Fruit fly (Drosophila melanogaster): ENCODE results near the gene Ctps.

Ctps gene

dm6 chr3L:15161549-15161948 is 63.8 kb downstream of the Ctps start, which contains the start of gene CG6878 (continued):
- TF ChIP-seq CG3407 (GFP tag; optimal IDR thresholded peaks at IDR 0.05), result peak; percentile 4
- TF ChIP-seq bbx (GFP tag; IDR thresholded peaks at IDR 0.05; ENCODE audit: partially characterized antibody), result peak; percentile 66; the same call in 1 of the 2 replicates
- TF ChIP-seq row (GFP tag; IDR thresholded peaks at IDR 0.05), result peak; percentile 34; the same call in 1 of the 3 replicates
- peak; percentile 94 for TF ChIP-seq cg (GFP tag; optimal IDR thresholded peaks at IDR 0.05)
- no peak for TF ChIP-seq CG1792 (GFP tag; optimal IDR thresholded peaks at IDR 0.05)
- no peak for TF ChIP-seq ham (GFP tag; IDR thresholded peaks at IDR 0.05)
- TF ChIP-seq cas (GFP tag; IDR thresholded peaks at IDR 0.05), result no peak
- TF ChIP-seq pzg (GFP tag; optimal IDR thresholded peaks at IDR 0.05), result peak; percentile 78
- TF ChIP-seq CG7556 (GFP tag; optimal IDR thresholded peaks at IDR 0.05), result no peak
- no peak for TF ChIP-seq Poxn (GFP tag; IDR thresholded peaks at IDR 0.05)
- no peak for TF ChIP-seq peb (GFP tag; IDR thresholded peaks at IDR 0.05)
- peak; percentile 24 for TF ChIP-seq gem (tag; optimal IDR thresholded peaks at IDR 0.05)
- TF ChIP-seq CG15479 (GFP tag; optimal IDR thresholded peaks at IDR 0.05), result no peak
- peak; percentile 24 for TF ChIP-seq Xbp1 (GFP tag; optimal IDR thresholded peaks at IDR 0.05)
- TF ChIP-seq CkIIα-i1 (GFP tag; IDR thresholded peaks at IDR 0.05), result no peak
- TF ChIP-seq fu2 (GFP tag; optimal IDR thresholded peaks at IDR 0.05), result no peak
- no peak for TF ChIP-seq pum (GFP tag; optimal IDR thresholded peaks at IDR 0.05)
- no peak for TF ChIP-seq CG12219 (GFP tag; optimal IDR thresholded peaks at IDR 0.05)
- TF ChIP-seq CG18262 (tag; optimal IDR thresholded peaks at IDR 0.05), result peak; percentile 21
- no peak for TF ChIP-seq pfk (GFP tag; optimal IDR thresholded peaks at IDR 0.05)
- peak; percentile 53 for TF ChIP-seq CG14710 (tag; optimal IDR thresholded peaks at IDR 0.05)
- peak; percentile 69 for TF ChIP-seq HmgZ (tag; optimal IDR thresholded peaks at IDR 0.05)
- TF ChIP-seq CG2712 (tag; optimal IDR thresholded peaks at IDR 0.05), result peak; percentile 55
- TF ChIP-seq CG7963 (GFP tag; IDR thresholded peaks at IDR 0.05; ENCODE audit: partially characterized antibody), result no peak
- no peak for TF ChIP-seq Camta (GFP tag; optimal IDR thresholded peaks at IDR 0.05)
- no peak for TF ChIP-seq CG18599 (GFP tag; optimal IDR thresholded peaks at IDR 0.05)
- no peak for TF ChIP-seq CG6175 (GFP tag; IDR thresholded peaks at IDR 0.05)
- TF ChIP-seq CG3281 (GFP tag; optimal IDR thresholded peaks at IDR 0.05), result no peak
- no peak for TF ChIP-seq Hr3 (GFP tag; optimal IDR thresholded peaks at IDR 0.05)
- TF ChIP-seq CG13123 (GFP tag; optimal IDR thresholded peaks at IDR 0.05), result no peak
- peak; percentile 25; the same call in 1 of the 3 replicates for TF ChIP-seq otp (GFP tag; IDR thresholded peaks at IDR 0.05)
- TF ChIP-seq cwo (GFP tag; optimal IDR thresholded peaks at IDR 0.05), result no peak

DNA sequence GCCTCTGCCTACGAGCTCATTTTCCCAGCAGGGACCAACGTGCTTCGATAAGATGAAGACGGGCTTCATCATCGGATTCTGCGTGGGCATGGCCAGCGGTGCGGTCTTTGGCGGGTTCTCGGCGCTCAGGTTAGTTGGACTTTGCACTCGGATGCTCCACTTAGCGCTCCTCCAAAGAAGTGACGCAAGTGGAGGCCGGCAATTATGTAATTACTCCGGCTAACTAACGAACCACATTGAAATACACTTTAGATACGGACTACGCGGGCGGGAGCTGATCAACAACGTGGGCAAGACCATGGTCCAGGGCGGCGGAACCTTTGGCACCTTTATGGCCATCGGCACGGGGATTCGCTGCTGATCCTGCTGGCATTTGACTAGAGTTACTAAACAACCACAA is 64.3 kb downstream of the Ctps start:
- TF ChIP-seq Nf-YC (tag; optimal IDR thresholded peaks at IDR 0.05) (no peak), CG31441 (GFP tag; IDR thresholded peaks at IDR 0.05) (no peak), MESR4 (GFP tag; optimal IDR thresholded peaks at IDR 0.05) (peak; percentile 25), CG8089 (GFP tag; optimal IDR thresholded peaks at IDR 0.05) (no peak), CG7357 (GFP tag; IDR thresholded peaks at IDR 0.05) (no peak), Pdp1 (GFP tag; optimal IDR thresholded peaks at IDR 0.05) (peak in 1 of 2 experiments; percentile 94), phol (tag; optimal IDR thresholded peaks at IDR 0.05) (no peak), sob (GFP tag; IDR thresholded peaks at IDR 0.05) (no peak), Doc3 (GFP tag; IDR thresholded peaks at IDR 0.05; ENCODE audit: partially characterized antibody) (no peak), Hr3 (GFP tag; optimal IDR thresholded peaks at IDR 0.05) (no peak), knrl (GFP tag; IDR thresholded peaks at IDR 0.05; ENCODE audit: partially characterized antibody) (0 out of 3 replicates have a peak, but pooled peaks have one; percentile 29), unc-4 (GFP tag; IDR thresholded peaks at IDR 0.05; ENCODE audit: partially characterized antibody) (0 out of 2 replicates have a peak, but pooled peaks have one; percentile 5), nau (GFP tag; optimal IDR thresholded peaks at IDR 0.05) (no peak), CG1233 (GFP tag; optimal IDR thresholded peaks at IDR 0.05) (no peak), Med (GFP tag) (peak; percentile 61), Dek (tag; optimal IDR thresholded peaks at IDR 0.05) (no peak), CG2120 (GFP tag; optimal IDR thresholded peaks at IDR 0.05) (no peak), CG11560 (tag; IDR thresholded peaks at IDR 0.05) (no peak), bigmax (GFP tag; optimal IDR thresholded peaks at IDR 0.05) (no peak)

Data from whole organism, embryonic.